Fruit fly (Drosophila melanogaster) whole organism, wandering third instar larva: Measurements from ENCODE around the gene lectin-21Cb.

Experiments
- Myc ChIP-seq: fragments of >200 bp; optimal IDR thresholded peaks from 2 replicates; lab custom pipeline; 2017
- br ChIP-seq: fragments of 200-800 bp; sonication (Bioruptor generic); optimal IDR thresholded peaks from 2 replicates; lab custom pipeline; 2016; ENCODE audit warnings: missing biosample characterization, missing genetic modification characterization
- dl ChIP-seq, 2 experiments: fragments of 175-275, 200-275 bp in 1 of 2; fragments of 200-275 bp in 1 of 2; sonication (Bioruptor generic); optimal IDR thresholded peaks; lab custom pipeline; 2018; ENCODE audit warnings: mild to moderate bottlenecking in 2 of 2, missing biosample characterization in 2 of 2, missing genetic modification characterization in 2 of 2, moderate library complexity in 2 of 2; ENCODE audit not compliant: partially characterized antibody in 2 of 2, insufficient read depth in 1 of 2
- fru ChIP-seq: fragments of 200-800 bp; sonication (Bioruptor generic); optimal IDR thresholded peaks from 3 replicates; lab custom pipeline; 2016; ENCODE audit warnings: missing biosample characterization, mild to moderate bottlenecking, missing genetic modification characterization

dm6 chr2L:612778-613177 lies 8.2 kb downstream of the lectin-21Cb start:
- TF ChIP-seq dl (GFP tag; optimal IDR thresholded peaks at IDR 0.05; lab: Kevin White, UChicago; ENCODE audit: insufficient read depth in 1 of 2, partially characterized antibody in 2 of 2) (no peak), fru (GFP tag; lab: Kevin White, UChicago) (no peak), Myc (lab: Kevin White, UChicago) (no peak), br (GFP tag; lab: Kevin White, UChicago) (no peak)
